Fruit fly (Drosophila melanogaster) Kc167 (cell line): ENCODE data around the gene CG18586.

ENCODE experiments used
- Myc ChIP-seq: fragments of >200 bp; optimal IDR thresholded peaks from 2 replicates; lab custom pipeline; 2017; ENCODE audit warnings: missing external identifiers
- Sin3A ChIP-seq: fragments of >200 bp; optimal IDR thresholded peaks from 2 replicates; lab custom pipeline; 2018; ENCODE audit warnings: missing external identifiers
- h ChIP-seq: fragments of >200 bp; optimal IDR thresholded peaks from 3 replicates; lab custom pipeline; 2018; ENCODE audit warnings: missing external identifiers
- insv ChIP-seq: fragments of >200 bp; optimal IDR thresholded peaks from 3 replicates; lab custom pipeline; 2018; ENCODE audit warnings: missing external identifiers
- psq ChIP-seq: fragments of >200 bp; optimal IDR thresholded peaks from 2 replicates; lab custom pipeline; 2017; ENCODE audit warnings: missing external identifiers
- ttk ChIP-seq: sonication (Bioruptor generic); optimal IDR thresholded peaks from 2 replicates; lab custom pipeline; 2017; ENCODE audit warnings: missing external identifiers

The CG18586 gene

dm6 chr3L:5903955-5904354 is 30.8 kb downstream of the CG18586 start, which contains the start of gene CG32413:
Gene CG32413, minus strand, starts transcription at chr3L:5904055.
- TF ChIP-seq h (lab: Kevin White, UChicago) = no peak
- TF ChIP-seq Myc (lab: Kevin White, UChicago) = no peak
- no peak for TF ChIP-seq insv
- TF ChIP-seq Sin3A (lab: Kevin White, UChicago) = no peak
- no peak for TF ChIP-seq psq (lab: Kevin White, UChicago)
- TF ChIP-seq ttk (lab: Kevin White, UChicago) = no peak

dm6 chr3L:5906599-5906998 is 33.5 kb downstream of the CG18586 start, which contains the start of gene CG10486:
Gene CG10486, minus strand, starts transcription at chr3L:5906699.
- TF ChIP-seq Sin3A (lab: Kevin White, UChicago) (no peak), h (lab: Kevin White, UChicago) (no peak), insv (no peak)

- TF ChIP-seq h (lab: Kevin White, UChicago) (no peak), Myc (lab: Kevin White, UChicago) (no peak), psq (lab: Kevin White, UChicago) (no peak), Sin3A (lab: Kevin White, UChicago) (no peak), ttk (lab: Kevin White, UChicago) (no peak), insv (no peak)
Observed at dm6 chr3L:5907077-5907476, 34.0 kb downstream of the CG18586 start, which contains the start of gene CG13288. Gene CG13288, plus strand, starts transcription at chr3L:5907381.

dm6 chr3L:5920778-5921177 is 47.7 kb downstream of the CG18586 start:
- TF ChIP-seq ttk (lab: Kevin White, UChicago) (no peak), Sin3A (lab: Kevin White, UChicago) (no peak), insv (no peak), h (lab: Kevin White, UChicago) (no peak), Myc (lab: Kevin White, UChicago) (no peak), psq (lab: Kevin White, UChicago) (no peak)

- no peak for TF ChIP-seq h (lab: Kevin White, UChicago)
- TF ChIP-seq insv = no peak
- no peak for TF ChIP-seq Sin3A (lab: Kevin White, UChicago)
- TF ChIP-seq Myc (lab: Kevin White, UChicago) = no peak
- TF ChIP-seq psq (lab: Kevin White, UChicago) = no peak
- TF ChIP-seq ttk (lab: Kevin White, UChicago) = no peak
Observed at dm6 chr3L:5921216-5921615, 48.1 kb downstream of the CG18586 start, which contains the start of gene PXo. Gene PXo, minus strand, starts transcription at chr3L:5921316.

dm6 chr3L:5922005-5922685 is 49.0 kb downstream of the CG18586 start, which contains the start of gene CG32407:
Gene CG32407, plus strand, starts transcription at chr3L:5922055.
- TF ChIP-seq psq (lab: Kevin White, UChicago) (no peak), Sin3A (lab: Kevin White, UChicago) (no peak), h (lab: Kevin White, UChicago) (no peak), insv (no peak), ttk (lab: Kevin White, UChicago) (no peak), Myc (lab: Kevin White, UChicago) (no peak)

- TF ChIP-seq Sin3A (lab: Kevin White, UChicago) (no peak), Myc (lab: Kevin White, UChicago) (no peak), psq (lab: Kevin White, UChicago) (no peak), ttk (lab: Kevin White, UChicago) (no peak), insv (no peak), h (lab: Kevin White, UChicago) (no peak)
Observed at dm6 chr3L:5923646-5924122, 50.6 kb downstream of the CG18586 start, which contains the start of gene CG33523. Gene CG33523, plus strand, starts transcription at chr3L:5923862.
